Fruit fly (Drosophila melanogaster) whole organism, embryonic: Measurements from ENCODE around the gene Spn88Ea.

Experiments
- ATbp ChIP-seq: fragments of 200-800 bp; sonication (Bioruptor generic); optimal IDR thresholded peaks from 2 replicates; lab custom pipeline; 2017; ENCODE audit warnings: missing biosample characterization, mild to moderate bottlenecking, missing genetic modification characterization, missing genetic modification reagents
- Blimp-1 ChIP-seq: fragments of 200-800 bp; sonication (Bioruptor generic); optimal IDR thresholded peaks from 3 replicates; lab custom pipeline; 2018; ENCODE audit warnings: missing biosample characterization, missing genetic modification characterization, mild to moderate bottlenecking, moderate library complexity, missing genetic modification reagents
- CG10565 ChIP-seq: fragments of 200-800 bp; sonication (Bioruptor generic); optimal IDR thresholded peaks from 3 replicates; lab custom pipeline; 2016; ENCODE audit warnings: missing biosample characterization, mild to moderate bottlenecking, missing genetic modification characterization
- CG12299 ChIP-seq: fragments of 200-800 bp; sonication (Bioruptor generic); optimal IDR thresholded peaks from 2 replicates; lab custom pipeline; 2018; ENCODE audit warnings: missing biosample characterization, mild to moderate bottlenecking, missing genetic modification characterization
- CG13624 ChIP-seq: fragments of 200-800 bp; sonication (Bioruptor generic); optimal IDR thresholded peaks from 2 replicates; lab custom pipeline; 2016; ENCODE audit warnings: missing biosample characterization, missing genetic modification characterization
- CG14050 ChIP-seq: fragments of 200-800 bp; sonication (Bioruptor generic); IDR thresholded peaks from 3 replicates; pipeline ENCODE4 v1.3.6; 2022; ENCODE audit warnings: missing biosample characterization, missing genetic modification characterization
- CG16863 ChIP-seq: fragments of 200-800 bp; sonication (Bioruptor generic); optimal IDR thresholded peaks from 3 replicates; lab custom pipeline; 2016; ENCODE audit warnings: missing biosample characterization, missing genetic modification characterization
- CG2202 ChIP-seq: fragments of 200-800 bp; sonication (Bioruptor generic); optimal IDR thresholded peaks from 2 replicates; lab custom pipeline; 2018; ENCODE audit warnings: missing biosample characterization, mild to moderate bottlenecking, missing genetic modification characterization
- CG3065 ChIP-seq: fragments of 200-800 bp; sonication (Bioruptor generic); optimal IDR thresholded peaks from 2 replicates; lab custom pipeline; 2016; ENCODE audit warnings: missing biosample characterization, missing genetic modification characterization
- CG31224 ChIP-seq: fragments of 200-800 bp; sonication (Bioruptor generic); IDR thresholded peaks from 2 replicates; pipeline ENCODE4 v1.3.6; 2022; ENCODE audit warnings: missing biosample characterization, missing genetic modification characterization
- CG32772 ChIP-seq: fragments of 200-800 bp; sonication (Bioruptor generic); IDR thresholded peaks from 2 replicates; pipeline ENCODE4 v1.3.6; 2022; ENCODE audit warnings: missing biosample characterization, missing genetic modification characterization
- CG33213 ChIP-seq: fragments of 200-800 bp; sonication (Bioruptor generic); optimal IDR thresholded peaks from 3 replicates; lab custom pipeline; 2016; ENCODE audit warnings: missing biosample characterization, missing genetic modification characterization
- CG34422 ChIP-seq: fragments of 200-800 bp; sonication (Bioruptor generic); IDR thresholded peaks from 3 replicates; pipeline ENCODE4 v1.3.6; 2022; ENCODE audit warnings: missing biosample characterization, missing genetic modification characterization
- CG42726 ChIP-seq: fragments of 200-800 bp; sonication (Bioruptor generic); IDR thresholded peaks from 2 replicates; pipeline ENCODE4 v1.3.6; 2022; ENCODE audit warnings: missing biosample characterization, missing genetic modification characterization; ENCODE audit not compliant: partially characterized antibody
- CG4404 ChIP-seq: fragments of 200-800 bp; sonication (Bioruptor generic); IDR thresholded peaks from 2 replicates; pipeline ENCODE4 v1.3.6; 2022; ENCODE audit warnings: missing biosample characterization, missing genetic modification characterization
- CG4820 ChIP-seq: fragments of 200-800 bp; sonication (Bioruptor generic); optimal IDR thresholded peaks from 3 replicates; lab custom pipeline; 2016; ENCODE audit warnings: missing biosample characterization, missing genetic modification characterization
- CG6689 ChIP-seq: fragments of 200-800 bp; sonication (Bioruptor generic); IDR thresholded peaks from 2 replicates; pipeline ENCODE4 v1.3.6; 2022; ENCODE audit warnings: missing biosample characterization, missing genetic modification characterization
- CG7271 ChIP-seq: fragments of 200-800 bp; sonication (Bioruptor generic); optimal IDR thresholded peaks from 2 replicates; lab custom pipeline; 2018; ENCODE audit warnings: missing biosample characterization, mild to moderate bottlenecking, missing genetic modification characterization, moderate library complexity
- CG7987 ChIP-seq: fragments of 200-800 bp; sonication (Bioruptor generic); optimal IDR thresholded peaks from 2 replicates; lab custom pipeline; 2018; ENCODE audit warnings: missing biosample characterization, mild to moderate bottlenecking, missing genetic modification characterization, moderate library complexity
- CG8290 ChIP-seq, 3 experiments: fragments of 200-800 bp; sonication (Bioruptor generic); optimal IDR thresholded peaks; 2 replicates each; lab custom pipeline; 2016 to 2019; ENCODE audit warnings: missing biosample characterization in 3 of 3, missing genetic modification characterization in 3 of 3, mild to moderate bottlenecking in 2 of 3, moderate library complexity in 1 of 3
- CG8359 ChIP-seq: fragments of 200-800 bp; sonication (Bioruptor generic); optimal IDR thresholded peaks from 2 replicates; lab custom pipeline; 2017; ENCODE audit warnings: missing biosample characterization, mild to moderate bottlenecking, missing genetic modification characterization, borderline replicate concordance
- CG9727 ChIP-seq: fragments of 200-800 bp; sonication (Bioruptor generic); optimal IDR thresholded peaks from 3 replicates; lab custom pipeline; 2017; ENCODE audit warnings: missing biosample characterization, mild to moderate bottlenecking, missing genetic modification characterization
- CG9797 ChIP-seq: fragments of 200-800 bp; sonication (Bioruptor generic); optimal IDR thresholded peaks from 3 replicates; lab custom pipeline; 2018; ENCODE audit warnings: missing biosample characterization, mild to moderate bottlenecking, missing genetic modification characterization
- CkIIα-i1 ChIP-seq: fragments of 200-800 bp; sonication (Bioruptor generic); IDR thresholded peaks from 2 replicates; pipeline ENCODE4 v1.3.6; 2022; ENCODE audit warnings: missing biosample characterization, missing genetic modification characterization
- CrebB ChIP-seq: fragments of 200-800 bp; sonication (Bioruptor generic); optimal IDR thresholded peaks from 3 replicates; lab custom pipeline; 2018; ENCODE audit warnings: missing biosample characterization, mild to moderate bottlenecking, missing genetic modification characterization
- Dfd ChIP-seq, 2 experiments: fragments of >200 bp; optimal IDR thresholded peaks; 2 replicates each; lab custom pipeline; 2017; ENCODE audit warnings: missing biosample characterization in 2 of 2, missing genetic modification characterization in 2 of 2
- Ets97D ChIP-seq: fragments of 200-800 bp; sonication (Bioruptor generic); optimal IDR thresholded peaks from 3 replicates; lab custom pipeline; 2016; ENCODE audit warnings: missing biosample characterization, missing genetic modification characterization
- HLH54F ChIP-seq: fragments of 200-800 bp; sonication (Bioruptor generic); optimal IDR thresholded peaks from 3 replicates; lab custom pipeline; 2016; ENCODE audit warnings: missing biosample characterization, missing genetic modification characterization
- Hr39 ChIP-seq: fragments of >200 bp; optimal IDR thresholded peaks from 2 replicates; lab custom pipeline; 2017
- Lim3 ChIP-seq: fragments of 200-800 bp; sonication (Bioruptor generic); IDR thresholded peaks from 2 replicates; pipeline ENCODE4 v1.3.6; 2022; ENCODE audit warnings: missing biosample characterization, missing genetic modification characterization
- Lpt ChIP-seq: fragments of >200 bp; optimal IDR thresholded peaks from 2 replicates; lab custom pipeline; 2018; ENCODE audit warnings: missing biosample characterization, missing genetic modification characterization
- Mrtf ChIP-seq: fragments of 200-800 bp; sonication (Bioruptor generic); IDR thresholded peaks from 3 replicates; pipeline ENCODE4 v1.3.6; 2022; ENCODE audit warnings: missing biosample characterization, missing genetic modification characterization
- NFAT ChIP-seq: fragments of 200-800 bp; sonication (Bioruptor generic); IDR thresholded peaks from 2 replicates; pipeline ENCODE4 v1.3.6; 2022; ENCODE audit warnings: missing biosample characterization, missing genetic modification characterization
- Neu2 ChIP-seq: fragments of 200-800 bp; sonication (Bioruptor generic); optimal IDR thresholded peaks from 3 replicates; lab custom pipeline; 2016; ENCODE audit warnings: missing biosample characterization, missing genetic modification characterization, borderline replicate concordance
- Rx ChIP-seq: fragments of 200-800 bp; sonication (Bioruptor generic); IDR thresholded peaks from 2 replicates; pipeline ENCODE4 v1.3.6; 2022; ENCODE audit warnings: missing biosample characterization, missing genetic modification characterization
- Ssrp ChIP-seq: fragments of 200-800 bp; sonication (Bioruptor generic); optimal IDR thresholded peaks from 2 replicates; lab custom pipeline; 2018; ENCODE audit warnings: missing biosample characterization, mild to moderate bottlenecking, missing genetic modification characterization, moderate library complexity
- Taf1 ChIP-seq: fragments of 200-800 bp; sonication (Bioruptor generic); IDR thresholded peaks from 2 replicates; pipeline ENCODE4 v1.3.6; 2022; ENCODE audit warnings: missing biosample characterization, missing genetic modification characterization
- abd-A ChIP-seq: fragments of 200-800 bp; sonication (Bioruptor generic); optimal IDR thresholded peaks from 3 replicates; lab custom pipeline; 2019; ENCODE audit warnings: missing biosample characterization, mild to moderate bottlenecking, missing genetic modification characterization, moderate library complexity
- amos ChIP-seq: fragments of 200-800 bp; sonication (Bioruptor generic); IDR thresholded peaks from 2 replicates; pipeline ENCODE4 v1.3.6; 2022; ENCODE audit warnings: missing biosample characterization, missing genetic modification characterization; ENCODE audit not compliant: partially characterized antibody
- ato ChIP-seq: fragments of 200-800 bp; sonication (Bioruptor generic); IDR thresholded peaks from 2 replicates; pipeline ENCODE4 v1.3.6; 2022; ENCODE audit warnings: missing biosample characterization, missing genetic modification characterization; ENCODE audit not compliant: partially characterized antibody
- cwo ChIP-seq: fragments of 200-800 bp; sonication (Bioruptor generic); optimal IDR thresholded peaks from 3 replicates; lab custom pipeline; 2017; ENCODE audit warnings: missing biosample characterization, missing genetic modification characterization, mild to moderate bottlenecking, moderate library complexity, missing genetic modification reagents
- disco-r ChIP-seq: fragments of 200-800 bp; sonication (Bioruptor generic); optimal IDR thresholded peaks from 2 replicates; lab custom pipeline; 2016; ENCODE audit warnings: missing biosample characterization, missing genetic modification characterization
- fu2 ChIP-seq: fragments of 200-800 bp; sonication (Bioruptor generic); optimal IDR thresholded peaks from 2 replicates; lab custom pipeline; 2016; ENCODE audit warnings: missing biosample characterization, missing genetic modification characterization
- pita ChIP-seq: fragments of 200-800 bp; sonication (Bioruptor generic); optimal IDR thresholded peaks from 2 replicates; lab custom pipeline; 2017; ENCODE audit warnings: missing biosample characterization, mild to moderate bottlenecking, missing genetic modification characterization
- repo ChIP-seq: fragments of 200-800 bp; sonication (Bioruptor generic); optimal IDR thresholded peaks from 2 replicates; lab custom pipeline; 2016; ENCODE audit warnings: missing biosample characterization, missing genetic modification characterization
- salm ChIP-seq: fragments of 200-800 bp; sonication (Bioruptor generic); optimal IDR thresholded peaks from 2 replicates; lab custom pipeline; 2018; ENCODE audit warnings: missing biosample characterization, mild to moderate bottlenecking, missing genetic modification characterization
- tna ChIP-seq: fragments of 200-800 bp; sonication (Bioruptor generic); IDR thresholded peaks from 2 replicates; pipeline ENCODE4 v1.3.6; 2022; ENCODE audit warnings: missing biosample characterization, missing genetic modification characterization; ENCODE audit not compliant: partially characterized antibody
- toy ChIP-seq: fragments of 200-800 bp; sonication (Bioruptor generic); IDR thresholded peaks from 2 replicates; pipeline ENCODE4 v1.3.6; 2022; ENCODE audit warnings: missing biosample characterization, missing genetic modification characterization
- wek ChIP-seq: fragments of 200-800 bp; sonication (Bioruptor generic); optimal IDR thresholded peaks from 3 replicates; lab custom pipeline; 2018; ENCODE audit warnings: missing biosample characterization, mild to moderate bottlenecking, missing genetic modification characterization, moderate library complexity

Gene Spn88Ea

DNA sequence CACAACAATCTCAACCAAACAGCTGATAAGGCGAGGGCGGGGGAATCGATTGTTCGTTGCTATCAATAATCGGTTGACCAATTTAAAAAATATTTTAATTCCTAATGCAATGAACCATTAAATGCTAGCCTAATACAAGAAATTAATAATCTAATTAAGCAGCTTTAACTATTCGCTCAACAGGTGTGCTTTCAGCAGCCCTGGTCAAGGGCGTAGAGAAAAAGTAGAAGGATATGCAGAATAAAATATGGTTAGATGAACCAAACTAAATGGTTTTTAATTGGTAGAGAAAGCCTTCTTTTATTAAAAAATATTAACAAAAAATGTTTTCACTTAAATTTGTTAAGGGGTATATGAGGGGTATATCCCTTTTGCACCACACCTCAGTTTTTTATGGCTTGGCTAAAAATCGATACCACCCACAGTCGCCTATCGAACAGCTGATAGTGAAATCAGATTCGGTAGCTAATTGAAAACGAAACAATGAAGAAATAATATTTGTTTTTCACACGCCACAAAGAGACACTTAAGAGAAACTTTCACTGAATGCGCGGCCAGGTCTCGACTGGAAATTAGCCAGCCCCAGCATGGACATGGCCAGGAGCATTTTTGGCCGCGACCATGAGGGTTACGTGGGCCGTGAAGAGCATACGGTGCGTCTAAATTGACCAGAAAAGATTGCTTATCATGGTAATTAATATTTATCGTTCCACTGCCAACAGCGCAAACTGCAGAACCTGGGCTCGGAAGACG, 12.8 kb upstream of the Spn88Ea start, which contains the start of the genes SIDL and CG12241 (continued):
- peak; percentile 77 for TF ChIP-seq toy (GFP tag; lab: Robert Waterston, UW)
- peak; percentile 23 for TF ChIP-seq salm (tag; lab: Kevin White, UChicago)
- no peak for TF ChIP-seq tna (GFP tag; lab: Robert Waterston, UW)
- no peak for TF ChIP-seq wek (GFP tag; lab: Kevin White, UChicago)
- TF ChIP-seq Ets97D = peak; percentile 79
- no peak for TF ChIP-seq pita (GFP tag; lab: Kevin White, UChicago)
- peak; percentile 18 for TF ChIP-seq Blimp-1 (GFP tag; lab: Kevin White, UChicago)
- TF ChIP-seq Dfd (GFP tag; optimal IDR thresholded peaks at IDR 0.05; lab: Kevin White, UChicago) = no peak
- TF ChIP-seq Taf1 (GFP tag; lab: Robert Waterston, UW) = peak; percentile 93
- TF ChIP-seq CG31224 (GFP tag; lab: Robert Waterston, UW) = peak; percentile 87
- TF ChIP-seq CG7987 (GFP tag; lab: Kevin White, UChicago) = no peak
- TF ChIP-seq CrebB (tag; lab: Kevin White, UChicago) = no peak
- TF ChIP-seq CG34422 = peak; percentile 96
- TF ChIP-seq CG2202 (tag; lab: Kevin White, UChicago) = no peak
- peak; percentile 92 for TF ChIP-seq CG32772 (GFP tag; lab: Robert Waterston, UW)
- TF ChIP-seq CG3065 (GFP tag; lab: Kevin White, UChicago) = peak; percentile 67
- TF ChIP-seq Lpt (GFP tag; lab: Kevin White, UChicago) = no peak
- TF ChIP-seq HLH54F (GFP tag; lab: Kevin White, UChicago) = peak; percentile 59
- peak; percentile 52 for TF ChIP-seq CG16863 (GFP tag; lab: Kevin White, UChicago)
- TF ChIP-seq disco-r (GFP tag; lab: Kevin White, UChicago) = no peak
- no peak for TF ChIP-seq CG42726 (GFP tag; lab: Robert Waterston, UW)
- peak; percentile 23 for TF ChIP-seq CG9797
- TF ChIP-seq CkIIα-i1 (GFP tag; lab: Robert Waterston, UW) = no peak
- peak; percentile 12 for TF ChIP-seq Ssrp
- no peak for TF ChIP-seq ATbp (GFP tag; lab: Kevin White, UChicago)
- no peak for TF ChIP-seq Hr39
- peak; percentile 48 for TF ChIP-seq CG12299 (tag; lab: Kevin White, UChicago)
- TF ChIP-seq CG33213 (GFP tag; lab: Kevin White, UChicago) = peak; percentile 59
- TF ChIP-seq amos (GFP tag; lab: Robert Waterston, UW) = no peak
- no peak for TF ChIP-seq CG8290 (GFP tag; optimal IDR thresholded peaks at IDR 0.05; lab: Kevin White, UChicago)
- TF ChIP-seq CG8290 (tag; optimal IDR thresholded peaks at IDR 0.05; lab: Kevin White, UChicago) = no peak
- TF ChIP-seq Neu2 (GFP tag; lab: Kevin White, UChicago) = peak; percentile 21
- no peak for TF ChIP-seq abd-A (tag; lab: Kevin White, UChicago)
- TF ChIP-seq fu2 (GFP tag; lab: Kevin White, UChicago) = peak; percentile 19
- TF ChIP-seq CG6689 (GFP tag; lab: Robert Waterston, UW) = peak; percentile 96
- TF ChIP-seq CG4820 (GFP tag; lab: Kevin White, UChicago) = peak; percentile 67
- peak; percentile 89 for TF ChIP-seq CG13624 (GFP tag; lab: Kevin White, UChicago)
- peak; percentile 78 for TF ChIP-seq cwo (GFP tag; lab: Kevin White, UChicago)
- TF ChIP-seq ato (GFP tag; lab: Robert Waterston, UW) = no peak
- peak; percentile 46 for TF ChIP-seq repo
- peak; percentile 90 for TF ChIP-seq CG9727
- TF ChIP-seq NFAT (GFP tag; lab: Robert Waterston, UW) = peak; percentile 92
- peak; percentile 31 for TF ChIP-seq CG7271
- TF ChIP-seq Rx (GFP tag; lab: Robert Waterston, UW) = peak; percentile 93
- TF ChIP-seq Lim3 (GFP tag; lab: Robert Waterston, UW) = no peak
- TF ChIP-seq Mrtf (GFP tag; lab: Robert Waterston, UW) = peak; percentile 85
- TF ChIP-seq CG8359 (GFP tag; lab: Kevin White, UChicago) = no peak
- peak; percentile 16 for TF ChIP-seq CG10565
- TF ChIP-seq CG4404 (GFP tag; lab: Robert Waterston, UW) = peak; percentile 86
- no peak for TF ChIP-seq CG14050
